Fruit fly (Drosophila melanogaster): ENCODE results near the gene CG32573.

Gene CG32573

dm6 chrX:16669849-16670248, 18.7 kb downstream of the CG32573 start:
- TF ChIP-seq CG10669 (GFP tag; optimal IDR thresholded peaks at IDR 0.05): no peak
- no peak for TF ChIP-seq Ets21C (GFP tag; optimal IDR thresholded peaks at IDR 0.05)
- no peak for TF ChIP-seq achi (GFP tag; optimal IDR thresholded peaks at IDR 0.05)
- peak; percentile 51 for TF ChIP-seq Eip78C (GFP tag)
- peak; percentile 4 for TF ChIP-seq Met (GFP tag; optimal IDR thresholded peaks at IDR 0.05)
- no peak for TF ChIP-seq fd85E (GFP tag; optimal IDR thresholded peaks at IDR 0.05)
- no peak for TF ChIP-seq CG10631 (GFP tag; optimal IDR thresholded peaks at IDR 0.05)

- TF ChIP-seq acj6 (GFP tag; optimal IDR thresholded peaks at IDR 0.05): no peak
- TF ChIP-seq eg (GFP tag; IDR thresholded peaks at IDR 0.05): no peak
- peak; percentile 32 for TF ChIP-seq CG6276 (GFP tag; optimal IDR thresholded peaks at IDR 0.05)
- TF ChIP-seq CG31627 (GFP tag; optimal IDR thresholded peaks at IDR 0.05): peak; percentile 29
- no peak for TF ChIP-seq topi (GFP tag; optimal IDR thresholded peaks at IDR 0.05)
- no peak for TF ChIP-seq CG6792 (GFP tag; optimal IDR thresholded peaks at IDR 0.05)
- TF ChIP-seq Sox102F (GFP tag; optimal IDR thresholded peaks at IDR 0.05): peak; percentile 6
- peak; percentile 45 for TF ChIP-seq Eip78C (GFP tag)
- TF ChIP-seq fkh (GFP tag; optimal IDR thresholded peaks at IDR 0.05): no peak
- peak; percentile 34 for TF ChIP-seq Smox (GFP tag; optimal IDR thresholded peaks at IDR 0.05)
- TF ChIP-seq achi (GFP tag; optimal IDR thresholded peaks at IDR 0.05): peak; percentile 27
- TF ChIP-seq CG8319 (GFP tag; optimal IDR thresholded peaks at IDR 0.05): no peak
- TF ChIP-seq lz (GFP tag; optimal IDR thresholded peaks at IDR 0.05): peak; percentile 13
- TF ChIP-seq dsx (GFP tag; optimal IDR thresholded peaks at IDR 0.05; ENCODE audit: poor library complexity, severe bottlenecking): no peak
- TF ChIP-seq spab (GFP tag; optimal IDR thresholded peaks at IDR 0.05): no peak
- peak; percentile 35 for TF ChIP-seq Hr4 (GFP tag; optimal IDR thresholded peaks at IDR 0.05)
- no peak for TF ChIP-seq CG10631 (GFP tag; optimal IDR thresholded peaks at IDR 0.05)
- peak; percentile 64 for TF ChIP-seq CG32006 (GFP tag; optimal IDR thresholded peaks at IDR 0.05)
- TF ChIP-seq CG6854 (GFP tag; optimal IDR thresholded peaks at IDR 0.05): no peak
- TF ChIP-seq Ets21C (GFP tag; optimal IDR thresholded peaks at IDR 0.05): no peak
- TF ChIP-seq net (GFP tag; optimal IDR thresholded peaks at IDR 0.05): no peak
- TF ChIP-seq CG10669 (GFP tag; optimal IDR thresholded peaks at IDR 0.05): no peak
- TF ChIP-seq vri (GFP tag; optimal IDR thresholded peaks at IDR 0.05): no peak
- no peak for TF ChIP-seq Gug (GFP tag; IDR thresholded peaks at IDR 0.05)
- peak; percentile 14 for TF ChIP-seq OdsH (GFP tag; optimal IDR thresholded peaks at IDR 0.05)
- TF ChIP-seq Hr39 (GFP tag; optimal IDR thresholded peaks at IDR 0.05): peak; percentile 29
- no peak for TF ChIP-seq CG3032 (tag; optimal IDR thresholded peaks at IDR 0.05)
- no peak for TF ChIP-seq ss (GFP tag; optimal IDR thresholded peaks at IDR 0.05)
- TF ChIP-seq salr (GFP tag; optimal IDR thresholded peaks at IDR 0.05): peak in 1 of 2 experiments; percentile 9
- TF ChIP-seq fd85E (GFP tag; optimal IDR thresholded peaks at IDR 0.05): no peak
- no peak for TF ChIP-seq Sox14 (GFP tag; optimal IDR thresholded peaks at IDR 0.05)
- no peak for TF ChIP-seq CG15336 (GFP tag; IDR thresholded peaks at IDR 0.05)
- TF ChIP-seq Hr38 (GFP tag; optimal IDR thresholded peaks at IDR 0.05): no peak
- peak; percentile 31; the same call in 1 of the 3 replicates for TF ChIP-seq CG8119 (GFP tag; IDR thresholded peaks at IDR 0.05)
- peak; percentile 33 for TF ChIP-seq cyc (GFP tag; optimal IDR thresholded peaks at IDR 0.05)
- no peak for TF ChIP-seq CG9139 (GFP tag; optimal IDR thresholded peaks at IDR 0.05)
- peak; percentile 47 for TF ChIP-seq esn (GFP tag; optimal IDR thresholded peaks at IDR 0.05)
- no peak for TF ChIP-seq CG16779 (tag; optimal IDR thresholded peaks at IDR 0.05)
- no peak for TF ChIP-seq CG4318 (GFP tag; optimal IDR thresholded peaks at IDR 0.05)
- peak; percentile 37 for TF ChIP-seq pdm3 (GFP tag; optimal IDR thresholded peaks at IDR 0.05)
These were observed 19.1 kb downstream of the CG32573 start for dm6 chrX:16670262-16670661.

Measured in whole organism, prepupa.